Worm (Caenorhabditis elegans) whole organism, early embryonic: ENCODE data around the gene srx-102.
A peak's percentile ranks its signal among the peaks of the same experiment; 100 is the strongest.

ENCODE experiments used
- B0310.2 ChIP-seq: sonication (generic microtip); optimal IDR thresholded peaks from 2 replicates; lab custom pipeline; 2016; ENCODE audit warnings: mild to moderate bottlenecking, missing genetic modification characterization, missing compliant biosample characterization
- F13C5.2 ChIP-seq: sonication (generic microtip); optimal IDR thresholded peaks from 2 replicates; lab custom pipeline; 2017; ENCODE audit warnings: mild to moderate bottlenecking, missing genetic modification characterization, inconsistent platforms, missing compliant biosample characterization
- aly-1 ChIP-seq: sonication (generic microtip); optimal IDR thresholded peaks from 2 replicates; lab custom pipeline; 2016; ENCODE audit warnings: missing genetic modification characterization, missing compliant biosample characterization
- ama-1 ChIP-seq: fragments of 150-350 bp; optimal IDR thresholded peaks from 2 replicates; lab custom pipeline; 2014
- ceh-13 ChIP-seq: fragments of 200-800 bp; sonication (Bioruptor generic); optimal IDR thresholded peaks from 2 replicates; lab custom pipeline; 2018; ENCODE audit warnings: mild to moderate bottlenecking, missing genetic modification characterization, missing compliant biosample characterization
- ceh-36 ChIP-seq: sonication (generic microtip); optimal IDR thresholded peaks from 2 replicates; lab custom pipeline; 2016; ENCODE audit warnings: missing genetic modification characterization, inconsistent platforms, missing compliant biosample characterization
- ets-7 ChIP-seq: sonication (generic microtip); optimal IDR thresholded peaks from 2 replicates; lab custom pipeline; 2016; ENCODE audit warnings: missing genotype, missing genetic modification characterization, missing compliant biosample characterization
- flt-1 ChIP-seq: fragments of 200-800 bp; sonication (Bioruptor generic); IDR thresholded peaks from 2 replicates; pipeline ENCODE4 v1.3.6; 2022; ENCODE audit warnings: missing genetic modification characterization, missing compliant biosample characterization
- hmbx-1 ChIP-seq: sonication (generic microtip); optimal IDR thresholded peaks from 2 replicates; lab custom pipeline; 2016; ENCODE audit warnings: mild to moderate bottlenecking, missing genetic modification characterization, missing compliant biosample characterization
- hmg-4 ChIP-seq: fragments of 200-800 bp; sonication (Bioruptor generic); optimal IDR thresholded peaks from 2 replicates; lab custom pipeline; 2018; ENCODE audit warnings: mild to moderate bottlenecking, missing genetic modification characterization, missing compliant biosample characterization
- hnd-1 ChIP-seq: sonication (generic microtip); optimal IDR thresholded peaks from 2 replicates; lab custom pipeline; 2016; ENCODE audit warnings: missing genetic modification characterization, missing compliant biosample characterization
- pes-1 ChIP-seq: fragments of 200-800 bp; sonication (Bioruptor generic); IDR thresholded peaks from 2 replicates; pipeline ENCODE4 v1.3.6; 2022; ENCODE audit warnings: missing genetic modification reagents, missing genetic modification characterization, missing compliant biosample characterization
- scrt-1 ChIP-seq: fragments of 200-800 bp; sonication (Bioruptor generic); IDR thresholded peaks from 2 replicates; pipeline ENCODE4 v1.3.6; 2022; ENCODE audit warnings: missing genetic modification characterization, missing compliant biosample characterization
- sea-1 ChIP-seq: fragments of 200-800 bp; sonication (Bioruptor generic); conservative IDR thresholded peaks from 2 replicates; pipeline ENCODE4 v1.3.6; 2022; ENCODE audit warnings: missing genetic modification characterization, missing compliant biosample characterization
- tbx-11 ChIP-seq: fragments of 200-800 bp; sonication (Bioruptor generic); IDR thresholded peaks from 2 replicates; pipeline ENCODE4 v1.3.6; 2022; ENCODE audit warnings: missing genetic modification characterization, missing compliant biosample characterization
- tbx-37 ChIP-seq: fragments of 200-800 bp; sonication (Bioruptor generic); conservative IDR thresholded peaks from 2 replicates; pipeline ENCODE4 v1.3.6; 2022; ENCODE audit warnings: missing genetic modification reagents, missing genetic modification characterization, missing compliant biosample characterization
- tra-4 ChIP-seq: sonication (generic microtip); optimal IDR thresholded peaks from 2 replicates; lab custom pipeline; 2017; ENCODE audit warnings: missing genetic modification characterization, missing compliant biosample characterization

Gene srx-102

DNA sequence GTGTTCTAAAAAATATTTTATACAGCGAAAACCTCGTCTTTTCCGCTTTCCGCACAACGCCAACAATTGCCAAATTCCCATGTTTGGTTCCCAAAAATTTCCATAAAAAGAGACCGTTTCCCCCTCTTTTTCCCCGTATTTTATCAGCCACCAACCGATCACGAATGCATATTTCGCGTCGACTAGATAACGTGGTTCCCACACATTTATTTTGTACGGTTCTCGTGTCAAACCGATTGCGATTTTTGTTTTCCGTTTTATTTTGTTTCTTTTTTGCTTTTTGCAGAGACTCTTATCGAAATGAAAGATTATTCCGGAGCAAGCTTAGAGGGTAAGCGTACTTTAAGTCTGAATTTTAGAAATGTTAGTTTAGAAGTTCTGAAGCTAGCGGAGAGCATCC is 26.5 kb upstream of the srx-102 start, which contains the start of gene C46E10.3:
TSS of gene C46E10.3 (plus strand) at position 301 of the 400 bp plus-strand sequence.
- TF ChIP-seq hnd-1 (tag; lab: Kevin White, UChicago) (no peak), hmg-4 (no peak), hmbx-1 (tag; lab: Kevin White, UChicago) (no peak), B0310.2 (tag; lab: Kevin White, UChicago) (no peak), sea-1 (no peak), tra-4 (no peak), ceh-13 (GFP tag; lab: Kevin White, UChicago) (no peak), flt-1 (no peak), tbx-11 (no peak), tbx-37 (GFP tag; lab: Robert Waterston, UW) (no peak)

DNA sequence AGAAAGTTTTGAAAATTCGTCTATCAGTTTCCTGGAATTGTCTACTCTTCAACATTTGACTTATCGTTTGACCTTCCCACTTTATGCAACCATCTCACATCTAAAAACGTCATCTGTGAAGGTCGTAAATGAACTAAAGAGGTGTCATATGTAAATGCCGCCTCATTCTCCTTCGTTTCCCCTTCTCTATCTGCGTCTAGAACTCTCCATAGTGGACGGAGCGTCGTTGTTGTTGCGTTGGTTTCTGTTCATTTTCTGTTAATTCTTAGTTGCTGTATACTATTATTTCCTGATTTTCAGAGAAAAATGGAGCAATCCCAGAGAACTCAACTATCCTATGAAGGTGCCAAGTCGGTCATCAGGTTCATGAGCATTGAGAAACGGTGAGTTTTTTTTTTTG is 22.4 kb upstream of the srx-102 start, which contains the start of gene fbxc-52:
TSS of gene fbxc-52 (plus strand) at position 301 of the 400 bp plus-strand sequence.
- TF ChIP-seq aly-1 (tag; lab: Kevin White, UChicago) = no peak
- no peak for TF ChIP-seq tbx-37 (GFP tag; lab: Robert Waterston, UW)
- TF ChIP-seq pes-1 (GFP tag; lab: Robert Waterston, UW) = no peak
- TF ChIP-seq flt-1 = no peak
- no peak for TF ChIP-seq B0310.2 (tag; lab: Kevin White, UChicago)
- no peak for TF ChIP-seq ceh-13 (GFP tag; lab: Kevin White, UChicago)
- TF ChIP-seq F13C5.2 (tag; lab: Kevin White, UChicago) = no peak
- no peak for TF ChIP-seq scrt-1 (GFP tag; lab: Robert Waterston, UW)
- TF ChIP-seq hnd-1 (tag; lab: Kevin White, UChicago) = no peak
- no peak for TF ChIP-seq ets-7 (tag; lab: Kevin White, UChicago)
- no peak for TF ChIP-seq sea-1
- TF ChIP-seq ama-1 (lab: Kevin White, UChicago) = no peak
- no peak for TF ChIP-seq hmbx-1 (tag; lab: Kevin White, UChicago)

DNA sequence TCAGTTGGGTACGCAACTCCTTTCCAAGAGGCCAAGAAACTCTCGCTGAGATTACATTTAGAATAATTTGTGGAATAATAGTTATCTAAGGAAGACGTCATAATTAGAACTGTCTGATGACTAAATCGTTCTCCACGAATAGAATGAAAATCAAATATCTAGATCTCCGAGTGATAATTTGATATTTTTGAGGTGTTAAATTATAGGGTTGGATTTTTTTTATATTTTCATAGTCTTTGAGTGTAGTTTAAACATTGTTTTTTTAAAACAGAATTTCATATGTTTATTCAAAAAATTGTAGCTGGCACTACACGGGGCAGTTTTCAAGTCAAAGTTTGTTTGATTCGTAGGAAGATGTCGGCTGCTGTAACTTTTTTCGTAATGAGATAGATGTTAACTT is 21.9 kb upstream of the srx-102 start, which contains the start of gene srh-99:
TSS of gene srh-99 (minus strand) at position 101 of the 400 bp plus-strand sequence.
- TF ChIP-seq tra-4 = no peak
- TF ChIP-seq flt-1 = no peak
- TF ChIP-seq hmbx-1 (tag; lab: Kevin White, UChicago) = no peak
- TF ChIP-seq hnd-1 (tag; lab: Kevin White, UChicago) = no peak
- no peak for TF ChIP-seq ets-7 (tag; lab: Kevin White, UChicago)
- TF ChIP-seq B0310.2 (tag; lab: Kevin White, UChicago) = no peak
- no peak for TF ChIP-seq sea-1
- TF ChIP-seq pes-1 (GFP tag; lab: Robert Waterston, UW) = no peak
- no peak for TF ChIP-seq ceh-13 (GFP tag; lab: Kevin White, UChicago)
- no peak for TF ChIP-seq ama-1 (lab: Kevin White, UChicago)

DNA sequence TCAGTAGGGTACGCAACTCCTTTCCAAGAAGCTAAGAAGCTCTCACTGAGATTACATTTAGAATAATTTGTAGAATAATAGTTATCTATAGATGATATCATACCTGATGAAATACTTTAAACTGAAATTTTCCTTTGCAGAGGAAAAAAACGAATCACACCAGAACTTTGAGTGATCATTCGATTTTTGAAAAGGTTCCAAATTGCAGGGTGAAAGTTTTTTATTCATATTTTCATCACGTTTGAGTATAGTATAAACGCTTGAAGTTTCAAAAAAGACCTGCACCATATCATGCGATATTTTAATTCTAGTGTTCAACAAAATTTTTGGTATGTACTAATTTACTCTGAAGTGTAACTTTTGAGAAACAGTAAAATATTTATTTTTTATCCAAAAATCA is 20.0 kb upstream of the srx-102 start, which contains the start of gene srh-100:
TSS of gene srh-100 (minus strand) at position 101 of the 400 bp plus-strand sequence.
- TF ChIP-seq flt-1 (no peak), hmg-4 (no peak), F13C5.2 (tag; lab: Kevin White, UChicago) (no peak), tbx-11 (no peak), pes-1 (GFP tag; lab: Robert Waterston, UW) (no peak), ceh-13 (GFP tag; lab: Kevin White, UChicago) (no peak), ets-7 (tag; lab: Kevin White, UChicago) (no peak), scrt-1 (GFP tag; lab: Robert Waterston, UW) (no peak), tbx-37 (GFP tag; lab: Robert Waterston, UW) (no peak), B0310.2 (tag; lab: Kevin White, UChicago) (no peak), ceh-36 (tag; lab: Kevin White, UChicago) (no peak), aly-1 (tag; lab: Kevin White, UChicago) (no peak), ama-1 (lab: Kevin White, UChicago) (no peak), sea-1 (no peak), tra-4 (no peak)

ce11 chrII:3711047-3711446 is 16.5 kb upstream of the srx-102 start, which contains the start of gene fbxc-53:
fbxc-53 (plus strand) TSS chrII:3711291.
- TF ChIP-seq sea-1 = no peak
- no peak for TF ChIP-seq hmbx-1 (tag; lab: Kevin White, UChicago)
- TF ChIP-seq ceh-36 (tag; lab: Kevin White, UChicago) = peak; percentile 51

- TF ChIP-seq hmbx-1 (tag; lab: Kevin White, UChicago) (no peak), tra-4 (no peak)
These were observed 14.7 kb upstream of the srx-102 start, which contains the start of gene srx-110 for ce11 chrII:3709255-3709654. srx-110 (plus strand) TSS chrII:3709555.

- no peak for TF ChIP-seq ets-7 (tag; lab: Kevin White, UChicago)
These were observed 10.8 kb upstream of the srx-102 start, which contains the start of gene srx-108 for ce11 chrII:3705320-3705719. srx-108 (plus strand) TSS chrII:3705620.

- no peak for TF ChIP-seq tbx-11
- no peak for TF ChIP-seq tra-4
- TF ChIP-seq ets-7 (tag; lab: Kevin White, UChicago) = no peak
These were observed 6.7 kb upstream of the srx-102 start, which contains the start of gene srx-105 for ce11 chrII:3701305-3701704. srx-105 (minus strand) TSS chrII:3701405.

DNA sequence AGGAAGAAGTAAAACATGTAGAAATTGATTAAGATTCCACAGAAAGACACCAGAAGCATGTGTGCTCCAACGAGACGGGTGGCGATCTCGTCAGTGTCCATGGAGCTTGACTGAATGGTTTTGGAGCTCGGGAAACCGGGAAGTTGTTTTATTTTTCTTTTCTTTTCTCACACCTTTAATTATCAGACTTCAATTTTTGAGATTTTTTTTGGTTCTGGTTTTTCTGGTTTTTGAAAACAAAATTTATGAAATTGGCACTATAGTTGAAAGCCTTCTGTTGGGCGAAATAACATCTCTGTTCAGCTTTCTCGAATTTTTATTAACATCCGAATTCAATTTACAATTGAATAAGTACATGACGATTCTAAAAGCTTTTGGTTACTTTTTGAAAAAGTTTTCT is 5.0 kb upstream of the srx-102 start, which contains the start of gene srx-104:
TSS of gene srx-104 (minus strand) at position 101 of the 400 bp plus-strand sequence.
- TF ChIP-seq aly-1 (tag; lab: Kevin White, UChicago) (no peak), hmbx-1 (tag; lab: Kevin White, UChicago) (no peak), ama-1 (lab: Kevin White, UChicago) (no peak), ceh-36 (tag; lab: Kevin White, UChicago) (no peak), flt-1 (no peak), tbx-37 (GFP tag; lab: Robert Waterston, UW) (no peak), hnd-1 (tag; lab: Kevin White, UChicago) (no peak), ceh-13 (GFP tag; lab: Kevin White, UChicago) (no peak), pes-1 (GFP tag; lab: Robert Waterston, UW) (no peak), tra-4 (no peak), F13C5.2 (tag; lab: Kevin White, UChicago) (no peak), scrt-1 (GFP tag; lab: Robert Waterston, UW) (no peak), hmg-4 (no peak), tbx-11 (no peak), ets-7 (tag; lab: Kevin White, UChicago) (no peak), sea-1 (no peak), B0310.2 (tag; lab: Kevin White, UChicago) (no peak)
